Worm (Caenorhabditis elegans) whole organism, early embryonic: Measurements from ENCODE around the gene gst-19.

ENCODE experiments used
- F13C5.2 ChIP-seq: sonication (generic microtip); optimal IDR thresholded peaks from 2 replicates; lab custom pipeline; 2017; ENCODE audit warnings: mild to moderate bottlenecking, missing genetic modification characterization, inconsistent platforms, missing compliant biosample characterization
- ama-1 ChIP-seq: fragments of 150-350 bp; optimal IDR thresholded peaks from 2 replicates; lab custom pipeline; 2014
- flt-1 ChIP-seq: fragments of 200-800 bp; sonication (Bioruptor generic); IDR thresholded peaks from 2 replicates; pipeline ENCODE4 v1.3.6; 2022; ENCODE audit warnings: missing genetic modification characterization, missing compliant biosample characterization
- hmbx-1 ChIP-seq: sonication (generic microtip); optimal IDR thresholded peaks from 2 replicates; lab custom pipeline; 2016; ENCODE audit warnings: mild to moderate bottlenecking, missing genetic modification characterization, missing compliant biosample characterization
- hnd-1 ChIP-seq: sonication (generic microtip); optimal IDR thresholded peaks from 2 replicates; lab custom pipeline; 2016; ENCODE audit warnings: missing genetic modification characterization, missing compliant biosample characterization
- pes-1 ChIP-seq: fragments of 200-800 bp; sonication (Bioruptor generic); IDR thresholded peaks from 2 replicates; pipeline ENCODE4 v1.3.6; 2022; ENCODE audit warnings: missing genetic modification reagents, missing genetic modification characterization, missing compliant biosample characterization
- tbx-11 ChIP-seq: fragments of 200-800 bp; sonication (Bioruptor generic); IDR thresholded peaks from 2 replicates; pipeline ENCODE4 v1.3.6; 2022; ENCODE audit warnings: missing genetic modification characterization, missing compliant biosample characterization

- TF ChIP-seq hnd-1 (tag; lab: Kevin White, UChicago) (no peak), flt-1 (GFP tag; lab: Robert Waterston, UW) (no peak), F13C5.2 (tag; lab: Kevin White, UChicago) (no peak), tbx-11 (GFP tag; lab: Robert Waterston, UW) (no peak), pes-1 (GFP tag; lab: Robert Waterston, UW) (no peak), ama-1 (no peak), hmbx-1 (tag; lab: Kevin White, UChicago) (no peak)
These were observed 3.7 kb upstream of the gst-19 start, which contains the start of the genes gst-17 and gst-18 for ce11 chrII:13630690-13631089.
